Worm (Caenorhabditis elegans) whole organism, L4 larva: ENCODE data around the gene C01G12.13.

Experiments used
- D1046.2 ChIP-seq: fragments of 200-800 bp; sonication (Bioruptor generic); IDR thresholded peaks from 2 replicates; pipeline ENCODE4 v1.3.6; 2022; ENCODE audit warnings: missing genetic modification characterization, missing compliant biosample characterization
- F44E2.7 ChIP-seq: fragments of 200-800 bp; sonication (Bioruptor generic); IDR thresholded peaks from 2 replicates; pipeline ENCODE4 v2.1.2; 2022; ENCODE audit warnings: missing genetic modification characterization, missing compliant biosample characterization
- T26A8.4 ChIP-seq: fragments of 200-800 bp; sonication (Bioruptor generic); IDR thresholded peaks from 2 replicates; pipeline ENCODE4 v1.3.6; 2022; ENCODE audit warnings: missing genetic modification characterization, missing compliant biosample characterization
- Y48G9A.11 ChIP-seq: fragments of 200-800 bp; sonication (Bioruptor generic); IDR thresholded peaks from 2 replicates; pipeline ENCODE4 v1.3.6; 2022; ENCODE audit warnings: missing genetic modification reagents, missing genetic modification characterization, missing compliant biosample characterization
- ZK337.2 ChIP-seq: fragments of 200-800 bp; sonication (Bioruptor generic); IDR thresholded peaks from 2 replicates; pipeline ENCODE4 v1.3.6; 2022; ENCODE audit warnings: missing genetic modification reagents, missing genetic modification characterization, missing compliant biosample characterization
- ZK546.5 ChIP-seq, 2 experiments: sonication (generic microtip); optimal IDR thresholded peaks; 2 replicates each; lab custom pipeline; 2017; ENCODE audit warnings: missing biosample characterization in 2 of 2, missing genetic modification characterization in 2 of 2
- aha-1 ChIP-seq: fragments of 150-350 bp; peaks from one replicate; lab custom pipeline; 2014; ENCODE audit warnings: missing biosample characterization, missing genetic modification characterization
- ama-1 ChIP-seq: fragments of 150-350 bp; optimal IDR thresholded peaks from 2 replicates; lab custom pipeline; 2014; ENCODE audit warnings: inconsistent platforms, mixed read lengths
- attf-4 ChIP-seq: sonication (generic microtip); optimal IDR thresholded peaks from 3 replicates; lab custom pipeline; 2017; ENCODE audit warnings: missing biosample characterization, missing genetic modification characterization
- ceh-28 ChIP-seq: fragments of 150-350 bp; optimal IDR thresholded peaks from 2 replicates; lab custom pipeline; 2014; ENCODE audit warnings: missing biosample characterization, missing genetic modification reagents, missing genetic modification characterization
- ceh-32 ChIP-seq: sonication (generic microtip); optimal IDR thresholded peaks from 2 replicates; lab custom pipeline; 2016; ENCODE audit warnings: mild to moderate bottlenecking, missing genetic modification characterization, missing compliant biosample characterization; ENCODE audit not compliant: poor library complexity
- ceh-44 ChIP-seq: fragments of 200-800 bp; sonication (Bioruptor generic); IDR thresholded peaks from 2 replicates; pipeline ENCODE4 v1.3.6; 2022; ENCODE audit warnings: missing genetic modification reagents, missing genetic modification characterization, missing compliant biosample characterization
- ceh-82 ChIP-seq: sonication (generic microtip); optimal IDR thresholded peaks from 2 replicates; lab custom pipeline; 2017; ENCODE audit warnings: missing biosample characterization, missing genetic modification characterization
- ces-1 ChIP-seq: fragments of 150-350 bp; sonication (generic microtip); optimal IDR thresholded peaks from 4 replicates; lab custom pipeline; 2014; ENCODE audit warnings: missing biosample characterization, missing genetic modification reagents, missing genetic modification characterization
- daf-16 ChIP-seq, 3 experiments: sonication (generic microtip); optimal IDR thresholded peaks; 2 replicates each; lab custom pipeline; 2016 to 2017; ENCODE audit warnings: missing genetic modification characterization in 3 of 3, missing genetic modification reagents in 3 of 3, mild to moderate bottlenecking in 2 of 3, missing compliant biosample characterization in 2 of 3, missing biosample characterization in 1 of 3, moderate library complexity in 1 of 3
- daf-8 ChIP-seq: fragments of 200-800 bp; sonication (Bioruptor generic); IDR thresholded peaks from 2 replicates; pipeline ENCODE4 v1.3.6; 2022; ENCODE audit warnings: missing genetic modification characterization, missing compliant biosample characterization
- dmd-8 ChIP-seq: fragments of 200-800 bp; sonication (Bioruptor generic); IDR thresholded peaks from 2 replicates; pipeline ENCODE4 v1.3.6; 2022; ENCODE audit warnings: missing genetic modification characterization, missing compliant biosample characterization
- dve-1 ChIP-seq: sonication (generic microtip); optimal IDR thresholded peaks from 2 replicates; lab custom pipeline; 2017; ENCODE audit warnings: antibody characterized with exemption, mild to moderate bottlenecking, missing genetic modification characterization, missing compliant biosample characterization; ENCODE audit not compliant: insufficient read depth
- egl-43 ChIP-seq: fragments of 200-800 bp; sonication (Bioruptor generic); IDR thresholded peaks from 2 replicates; pipeline ENCODE4 v1.3.6; 2022; ENCODE audit warnings: missing genetic modification reagents, missing genetic modification characterization, missing compliant biosample characterization
- fkh-10 ChIP-seq: fragments of 150-350 bp; optimal IDR thresholded peaks from 2 replicates; lab custom pipeline; 2014; ENCODE audit warnings: missing biosample characterization, missing genetic modification reagents, missing genetic modification characterization
- hif-1 ChIP-seq, 2 experiments: sonication (generic microtip); optimal IDR thresholded peaks; 2 replicates each; lab custom pipeline; 2016 to 2017; ENCODE audit warnings: missing compliant biosample characterization in 2 of 2, missing genetic modification characterization in 2 of 2, missing genetic modification reagents in 2 of 2, missing genotype in 2 of 2, mild to moderate bottlenecking in 1 of 2
- hlh-30 ChIP-seq: sonication (generic microtip); optimal IDR thresholded peaks from 2 replicates; lab custom pipeline; 2017; ENCODE audit warnings: antibody characterized with exemption, mild to moderate bottlenecking, missing genetic modification characterization, missing compliant biosample characterization; ENCODE audit not compliant: insufficient read depth
- lin-1 ChIP-seq: fragments of 200-800 bp; sonication (Bioruptor generic); IDR thresholded peaks from 2 replicates; pipeline ENCODE4 v1.3.6; 2022; ENCODE audit warnings: missing genetic modification reagents, missing genetic modification characterization, missing compliant biosample characterization
- lin-15B ChIP-seq: fragments of 150-350 bp; sonication (generic microtip); optimal IDR thresholded peaks from 3 replicates; lab custom pipeline; 2014; ENCODE audit warnings: missing biosample characterization, missing genetic modification characterization
- lin-39 ChIP-seq: fragments of 150-350 bp; optimal IDR thresholded peaks from 2 replicates; lab custom pipeline; 2014; ENCODE audit warnings: missing biosample characterization, missing genetic modification reagents, missing genetic modification characterization
- lir-3 ChIP-seq: sonication (generic microtip); optimal IDR thresholded peaks from 2 replicates; lab custom pipeline; 2016; ENCODE audit warnings: mild to moderate bottlenecking, missing genetic modification characterization, missing compliant biosample characterization
- lsy-2 ChIP-seq, 2 experiments: fragments of 150-350 bp in 1 of 2; sonication (generic microtip) in 1 of 2; optimal IDR thresholded peaks; 2 replicates each; lab custom pipeline; 2014 to 2017; ENCODE audit warnings: missing biosample characterization in 2 of 2, missing genetic modification characterization in 2 of 2
- madf-5 ChIP-seq, 2 experiments: fragments of 200-800 bp; sonication (Bioruptor generic); IDR thresholded peaks; 2 replicates each; pipeline ENCODE4 v1.3.6; 2022; ENCODE audit warnings: missing compliant biosample characterization in 2 of 2, missing genetic modification characterization in 2 of 2
- mep-1 ChIP-seq: fragments of 150-350 bp; sonication (generic microtip); optimal IDR thresholded peaks from 3 replicates; lab custom pipeline; 2014; ENCODE audit warnings: missing biosample characterization, missing genetic modification characterization
- mxl-3 ChIP-seq: fragments of 200-800 bp; sonication (Bioruptor generic); optimal IDR thresholded peaks from 2 replicates; lab custom pipeline; 2018; ENCODE audit warnings: mild to moderate bottlenecking, missing genetic modification characterization, missing compliant biosample characterization
- nhr-111 ChIP-seq: fragments of 200-800 bp; sonication (Bioruptor generic); optimal IDR thresholded peaks from 2 replicates; lab custom pipeline; 2018; ENCODE audit warnings: mild to moderate bottlenecking, missing genetic modification characterization, missing compliant biosample characterization
- nhr-28 ChIP-seq: fragments of 150-350 bp; optimal IDR thresholded peaks from 2 replicates; lab custom pipeline; 2014; ENCODE audit warnings: missing biosample characterization, missing genetic modification characterization
- nhr-6 ChIP-seq: fragments of 150-350 bp; optimal IDR thresholded peaks from 2 replicates; lab custom pipeline; 2014; ENCODE audit warnings: missing biosample characterization, missing genetic modification characterization
- nhr-77 ChIP-seq: fragments of 150-350 bp; optimal IDR thresholded peaks from 2 replicates; lab custom pipeline; 2014; ENCODE audit warnings: missing biosample characterization, missing genetic modification characterization
- php-3 ChIP-seq: fragments of 200-800 bp; sonication (Bioruptor generic); IDR thresholded peaks from 2 replicates; pipeline ENCODE4 v1.3.6; 2022; ENCODE audit warnings: missing genetic modification reagents, missing genetic modification characterization, missing compliant biosample characterization
- snpc-4 ChIP-seq: fragments of 150-350 bp; optimal IDR thresholded peaks from 2 replicates; lab custom pipeline; 2014; ENCODE audit warnings: missing biosample characterization, missing genetic modification characterization
- spr-1 ChIP-seq: sonication (generic microtip); optimal IDR thresholded peaks from 2 replicates; lab custom pipeline; 2016; ENCODE audit warnings: mild to moderate bottlenecking, missing genetic modification characterization, missing compliant biosample characterization
- tag-97 ChIP-seq: fragments of 200-800 bp; sonication (Bioruptor generic); IDR thresholded peaks from 2 replicates; pipeline ENCODE4 v1.3.6; 2022; ENCODE audit warnings: missing genetic modification characterization, missing compliant biosample characterization
- unc-39 ChIP-seq: sonication (generic microtip); optimal IDR thresholded peaks from 2 replicates; lab custom pipeline; 2017; ENCODE audit warnings: missing biosample characterization, missing genetic modification characterization
- zfp-3 ChIP-seq: fragments of 200-800 bp; sonication (Bioruptor generic); conservative IDR thresholded peaks from 2 replicates; pipeline ENCODE4 v1.3.6; 2022; ENCODE audit warnings: missing genetic modification reagents, missing genetic modification characterization, missing compliant biosample characterization
- zip-11 ChIP-seq: fragments of 200-800 bp; sonication (Bioruptor generic); IDR thresholded peaks from 2 replicates; pipeline ENCODE4 v1.3.6; 2022; ENCODE audit warnings: missing genetic modification characterization, missing compliant biosample characterization
- zip-2 ChIP-seq: fragments of 150-350 bp; optimal IDR thresholded peaks from 2 replicates; lab custom pipeline; 2014; ENCODE audit warnings: missing biosample characterization, missing genetic modification characterization

The C01G12.13 gene

ce11 chrII:14610492-14611142 is 34.1 kb downstream of the C01G12.13 start:
- peak; percentile 77 for TF ChIP-seq aha-1 (tag; lab: Kevin White, UChicago)
- no peak for TF ChIP-seq mxl-3 (GFP tag; lab: Kevin White, UChicago)
- no peak for TF ChIP-seq ZK337.2 (GFP tag; lab: Robert Waterston, UW)
- TF ChIP-seq F44E2.7, result no peak
- no peak for TF ChIP-seq attf-4 (tag; lab: Kevin White, UChicago)
- peak; percentile 43 for TF ChIP-seq mep-1 (tag; lab: Kevin White, UChicago)
- TF ChIP-seq lsy-2 (tag; optimal IDR thresholded peaks at IDR 0.05; lab: Kevin White, UChicago), result peak in 1 of 2 experiments; percentile 28
- TF ChIP-seq nhr-6 (tag; lab: Kevin White, UChicago), result peak; percentile 54
- TF ChIP-seq php-3, result no peak
- no peak for TF ChIP-seq ceh-82 (tag; lab: Kevin White, UChicago)
- peak; percentile 29 for TF ChIP-seq nhr-77 (tag; lab: Kevin White, UChicago)
- TF ChIP-seq lin-39 (tag; lab: Kevin White, UChicago), result no peak
- TF ChIP-seq ama-1 (lab: Kevin White, UChicago), result peak; percentile 91

DNA sequence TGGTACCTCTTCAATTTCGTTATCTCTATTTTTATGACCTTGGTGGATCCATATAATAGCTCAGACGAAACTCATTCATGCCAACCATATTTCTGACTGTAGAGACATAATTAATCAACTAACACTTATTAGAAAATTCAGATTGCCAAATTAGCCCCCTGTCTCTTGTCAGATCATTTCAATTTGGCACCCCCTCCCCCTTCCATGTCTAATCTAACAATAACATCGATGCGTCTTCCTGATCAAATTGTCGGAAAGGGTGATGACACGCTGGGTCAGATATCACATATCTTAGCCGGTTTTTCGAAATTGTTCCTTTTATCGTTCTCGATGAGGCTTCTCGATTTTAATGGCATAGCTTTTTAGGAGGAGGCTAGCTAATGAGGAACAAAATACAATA is 34.8 kb downstream of the C01G12.13 start:
- TF ChIP-seq lir-3, result no peak
- no peak for TF ChIP-seq ceh-44 (GFP tag; lab: Robert Waterston, UW)
- no peak for TF ChIP-seq zip-2 (tag; lab: Kevin White, UChicago)
- no peak for TF ChIP-seq D1046.2 (GFP tag; lab: Robert Waterston, UW)
- TF ChIP-seq T26A8.4 (GFP tag; lab: Robert Waterston, UW), result 0 out of 2 replicates have a peak, but pooled peaks have one; percentile 17
- peak; percentile 50 for TF ChIP-seq aha-1 (tag; lab: Kevin White, UChicago)
- TF ChIP-seq ces-1, result no peak

DNA sequence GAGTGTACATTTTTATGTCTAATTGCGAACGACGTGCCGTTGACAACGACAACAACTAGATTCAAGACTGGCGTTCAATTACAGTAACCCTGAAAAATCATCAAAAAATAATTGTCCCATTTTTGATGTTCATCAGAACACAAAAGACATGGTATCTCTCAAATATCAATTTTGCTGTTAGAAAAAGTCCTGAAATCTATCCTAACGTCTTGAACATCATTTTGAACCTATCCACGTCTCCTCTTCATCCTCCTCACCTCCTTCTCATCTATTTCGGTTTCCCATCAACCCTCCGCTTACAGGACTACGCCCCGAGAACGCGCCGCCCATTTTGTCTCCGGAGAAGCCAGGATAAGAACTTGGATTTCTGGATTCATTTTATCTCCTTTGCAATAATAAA is 39.2 kb downstream of the C01G12.13 start, which contains the start of gene mltn-9:
Gene mltn-9, plus strand, starts transcription at position 301 of the 400 bp plus-strand sequence.
- TF ChIP-seq snpc-4 (tag; lab: Kevin White, UChicago), result no peak
- TF ChIP-seq ceh-44 (GFP tag; lab: Robert Waterston, UW), result no peak
- no peak for TF ChIP-seq ZK546.5 (tag; optimal IDR thresholded peaks at IDR 0.05; lab: Kevin White, UChicago)
- TF ChIP-seq ceh-32 (tag; lab: Kevin White, UChicago), result no peak
- TF ChIP-seq tag-97 (GFP tag; lab: Robert Waterston, UW), result no peak
- no peak for TF ChIP-seq fkh-10 (GFP tag; lab: Kevin White, UChicago)

ce11 chrII:14616402-14616801 is 39.9 kb downstream of the C01G12.13 start:
- TF ChIP-seq aha-1 (tag; lab: Kevin White, UChicago) (peak; percentile 79), dve-1 (tag; lab: Kevin White, UChicago) (peak; percentile 76), lin-15B (tag; lab: Kevin White, UChicago) (no peak), unc-39 (no peak), nhr-77 (tag; lab: Kevin White, UChicago) (peak; percentile 17), lsy-2 (tag; optimal IDR thresholded peaks at IDR 0.05; lab: Kevin White, UChicago) (peak in 1 of 2 experiments; percentile 69), nhr-28 (tag; lab: Kevin White, UChicago) (peak; percentile 62), hlh-30 (tag; lab: Kevin White, UChicago) (peak; percentile 19)

DNA sequence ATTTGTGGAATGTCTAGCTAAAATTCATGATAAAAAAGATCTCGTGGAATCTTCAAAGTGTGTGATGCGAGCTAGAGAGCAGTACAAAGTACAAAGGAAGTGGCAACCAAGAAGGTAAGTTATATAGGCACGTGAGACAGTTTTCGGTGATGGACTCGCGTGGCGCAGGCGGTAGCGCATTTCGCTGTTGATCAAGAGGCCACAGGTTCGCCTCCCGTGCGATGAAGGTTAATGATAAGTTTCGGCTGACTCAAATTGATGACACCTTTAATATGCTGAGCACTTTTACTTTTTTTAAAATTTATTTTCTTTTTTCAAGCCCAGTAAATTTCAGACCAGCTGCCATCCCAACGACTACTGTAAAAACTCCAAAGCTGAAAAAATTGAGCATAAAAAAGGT is 40.4 kb downstream of the C01G12.13 start:
- TF ChIP-seq Y48G9A.11 (GFP tag; lab: Robert Waterston, UW) (peak; percentile 46; the same call in 1 of the 2 replicates), ZK337.2 (GFP tag; lab: Robert Waterston, UW) (0 out of 2 replicates have a peak, but pooled peaks have one; percentile 17), lir-3 (peak; percentile 42), madf-5 (GFP tag; IDR thresholded peaks at IDR 0.05; lab: Robert Waterston, UW) (peak; percentile 74 to 93; a peak in 3 of 4 replicates), zfp-3 (GFP tag; lab: Robert Waterston, UW) (peak; percentile 71; the same call in 1 of the 2 replicates), zip-11 (no peak), spr-1 (peak; percentile 14), ceh-44 (GFP tag; lab: Robert Waterston, UW) (0 out of 2 replicates have a peak, but pooled peaks have one; percentile 28), daf-8 (no peak), egl-43 (peak; percentile 92), daf-16 (GFP tag; optimal IDR thresholded peaks at IDR 0.05; lab: Kevin White, UChicago) (peak in 1 of 2 experiments; percentile 88), daf-16 (tag; optimal IDR thresholded peaks at IDR 0.05; lab: Kevin White, UChicago) (peak; percentile 67), nhr-111 (peak; percentile 2), dmd-8 (peak; percentile 93), dve-1 (tag; lab: Kevin White, UChicago) (peak; percentile 28), ceh-28 (no peak), mxl-3 (GFP tag; lab: Kevin White, UChicago) (peak; percentile 43), lin-1 (peak; percentile 79), hif-1 (tag; optimal IDR thresholded peaks at IDR 0.05; lab: Kevin White, UChicago) (no peak)
